Fruit fly (Drosophila melanogaster): ENCODE measurements around the gene CG44836.

DNA sequence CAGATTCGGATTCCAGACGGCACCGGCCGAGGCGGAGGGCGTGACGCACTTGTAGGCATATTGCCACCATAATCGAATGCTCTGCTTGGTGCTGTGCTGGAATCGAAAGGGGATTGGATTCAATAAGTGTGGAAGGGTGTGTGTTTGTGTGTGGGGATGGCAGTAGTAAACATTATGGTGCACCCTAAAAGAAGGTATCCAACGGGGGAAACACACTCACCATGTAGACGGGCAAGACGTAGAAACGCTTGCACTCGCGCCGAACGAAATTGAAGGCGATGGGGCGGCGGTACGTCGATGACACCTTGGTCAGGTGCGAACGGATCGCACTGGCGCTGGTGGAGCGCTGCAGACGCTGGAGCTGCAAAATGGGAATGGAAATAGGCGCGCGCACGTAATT lies 8.8 kb downstream of the CG44836 start:
- no peak for TF ChIP-seq CG1620 (GFP tag; optimal IDR thresholded peaks at IDR 0.05)
- TF ChIP-seq bab1 (GFP tag; optimal IDR thresholded peaks at IDR 0.05), result no peak
- no peak for TF ChIP-seq CG7045 (GFP tag; optimal IDR thresholded peaks at IDR 0.05)

Data from whole organism, adult.